Worm (Caenorhabditis elegans) whole organism, mixed stage, embryonic: Measurements from ENCODE around the gene str-199.
A peak's percentile ranks its signal among the peaks of the same experiment; 100 is the strongest.

ENCODE experiments used
- cnd-1 ChIP-seq: fragments of 200-800 bp; sonication (Bioruptor generic); optimal IDR thresholded peaks from 2 replicates; lab custom pipeline; 2018; ENCODE audit warnings: mild to moderate bottlenecking, missing genetic modification characterization, missing compliant biosample characterization
- elt-1 ChIP-seq: sonication (generic microtip); optimal IDR thresholded peaks from 2 replicates; lab custom pipeline; 2017; ENCODE audit warnings: missing genetic modification characterization, mild to moderate bottlenecking, missing compliant biosample characterization, antibody characterized with exemption, moderate library complexity, borderline replicate concordance; ENCODE audit not compliant: insufficient read depth
- elt-3 ChIP-seq: fragments of 150-350 bp; optimal IDR thresholded peaks from 2 replicates; lab custom pipeline; 2014; ENCODE audit warnings: missing biosample characterization, missing genetic modification characterization
- ham-2 ChIP-seq: fragments of 200-800 bp; sonication (Bioruptor generic); optimal IDR thresholded peaks from 2 replicates; lab custom pipeline; 2018; ENCODE audit warnings: mild to moderate bottlenecking, missing genetic modification characterization, missing compliant biosample characterization
- nhr-237 ChIP-seq: fragments of 150-350 bp; optimal IDR thresholded peaks from 2 replicates; lab custom pipeline; 2014; ENCODE audit warnings: missing biosample characterization, missing genetic modification characterization
- nhr-28 ChIP-seq: fragments of 150-350 bp; optimal IDR thresholded peaks from 2 replicates; lab custom pipeline; 2014; ENCODE audit warnings: missing biosample characterization, missing genetic modification characterization
- nhr-76 ChIP-seq: sonication (generic microtip); optimal IDR thresholded peaks from 2 replicates; lab custom pipeline; 2017; ENCODE audit warnings: missing biosample characterization, missing genetic modification characterization
- pha-4 ChIP-seq: fragments of 150-350 bp; optimal IDR thresholded peaks from 2 replicates; lab custom pipeline; 2018; ENCODE audit warnings: missing biosample characterization, missing genetic modification reagents, missing genetic modification characterization
- sem-2 ChIP-seq: fragments of 200-800 bp; sonication (Bioruptor generic); optimal IDR thresholded peaks from 2 replicates; lab custom pipeline; 2018; ENCODE audit warnings: mild to moderate bottlenecking, missing genetic modification characterization, missing compliant biosample characterization
- snpc-4 ChIP-seq: fragments of 150-350 bp; optimal IDR thresholded peaks from 2 replicates; lab custom pipeline; 2014; ENCODE audit warnings: missing biosample characterization, missing genetic modification characterization
- unc-39 ChIP-seq: fragments of 150-350 bp; optimal IDR thresholded peaks from 2 replicates; lab custom pipeline; 2014; ENCODE audit warnings: missing biosample characterization, missing genetic modification characterization
- unc-62 ChIP-seq: fragments of 150-350 bp; optimal IDR thresholded peaks from 2 replicates; lab custom pipeline; 2014; ENCODE audit warnings: missing biosample characterization, missing genetic modification reagents, missing genetic modification characterization

DNA sequence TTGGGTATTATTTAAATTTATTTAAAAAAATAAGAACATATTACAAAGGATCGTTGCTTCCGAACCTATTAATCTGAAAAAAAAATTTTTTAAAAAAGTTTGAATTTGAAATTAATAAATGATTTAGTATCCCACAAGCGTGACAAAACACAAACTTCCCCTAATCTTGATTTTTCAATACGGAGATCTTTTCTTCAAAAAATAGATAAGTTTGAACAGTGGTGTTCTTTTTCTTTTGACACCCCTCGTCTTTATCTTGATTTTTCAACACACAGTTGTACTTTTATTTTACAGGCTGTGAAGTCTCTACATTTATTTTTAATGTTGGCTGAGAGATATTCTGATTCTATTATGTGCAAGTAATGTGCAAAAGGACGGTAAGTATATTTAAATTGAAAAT lies 46.0 kb upstream of the str-199 start, which contains the start of gene T19C9.10:
- no peak for TF ChIP-seq pha-4 (tag; lab: Kevin White, UChicago)
- no peak for TF ChIP-seq elt-3 (tag; lab: Kevin White, UChicago)
- TF ChIP-seq nhr-237 (tag; lab: Kevin White, UChicago): no peak
- no peak for TF ChIP-seq sem-2 (GFP tag; lab: Kevin White, UChicago)
- TF ChIP-seq unc-62 (GFP tag; lab: Kevin White, UChicago): no peak
- no peak for TF ChIP-seq cnd-1
- no peak for TF ChIP-seq nhr-76 (tag; lab: Kevin White, UChicago)
- no peak for TF ChIP-seq unc-39
- TF ChIP-seq snpc-4 (tag; lab: Kevin White, UChicago): no peak
- no peak for TF ChIP-seq ham-2 (GFP tag; lab: Kevin White, UChicago)
- TF ChIP-seq nhr-28 (tag; lab: Kevin White, UChicago): no peak
- TF ChIP-seq elt-1 (tag; lab: Kevin White, UChicago): peak; percentile 61
